Fruit fly (Drosophila melanogaster) whole organism, embryonic: ENCODE measurements around the gene miple2.

Source experiments
- ATbp ChIP-seq: fragments of 200-800 bp; sonication (Bioruptor generic); optimal IDR thresholded peaks from 2 replicates; lab custom pipeline; 2017; ENCODE audit warnings: missing biosample characterization, mild to moderate bottlenecking, missing genetic modification characterization, missing genetic modification reagents
- Asciz ChIP-seq: fragments of 200-800 bp; sonication (Bioruptor generic); optimal IDR thresholded peaks from 2 replicates; lab custom pipeline; 2017; ENCODE audit warnings: missing biosample characterization, mild to moderate bottlenecking, missing genetic modification characterization, missing genetic modification reagents
- CG10267 ChIP-seq: fragments of 200-800 bp; sonication (Bioruptor generic); optimal IDR thresholded peaks from 2 replicates; lab custom pipeline; 2018; ENCODE audit warnings: missing biosample characterization, mild to moderate bottlenecking, missing genetic modification characterization, moderate library complexity
- CG12219 ChIP-seq: fragments of 200-800 bp; sonication (Bioruptor generic); optimal IDR thresholded peaks from 3 replicates; lab custom pipeline; 2018; ENCODE audit warnings: missing biosample characterization, mild to moderate bottlenecking, missing genetic modification characterization
- CG13775 ChIP-seq: fragments of 200-800 bp; sonication (Bioruptor generic); optimal IDR thresholded peaks from 3 replicates; lab custom pipeline; 2017; ENCODE audit warnings: missing biosample characterization, mild to moderate bottlenecking, missing genetic modification characterization
- CG14014 ChIP-seq: fragments of 200-800 bp; sonication (Bioruptor generic); IDR thresholded peaks from 2 replicates; pipeline ENCODE4 v1.3.6; 2022; ENCODE audit warnings: missing biosample characterization, missing genetic modification characterization
- CG14667 ChIP-seq: fragments of 200-800 bp; sonication (Bioruptor generic); IDR thresholded peaks from 2 replicates; pipeline ENCODE4 v1.3.6; 2022; ENCODE audit warnings: missing biosample characterization, missing genetic modification characterization
- CG14710 ChIP-seq: fragments of 200-800 bp; sonication (Bioruptor generic); optimal IDR thresholded peaks from 3 replicates; lab custom pipeline; 2019; ENCODE audit warnings: missing biosample characterization, mild to moderate bottlenecking, missing genetic modification characterization, moderate library complexity
- CG14860 ChIP-seq: fragments of 200-800 bp; sonication (Bioruptor generic); IDR thresholded peaks from 3 replicates; pipeline ENCODE4 v1.3.6; 2022; ENCODE audit warnings: missing biosample characterization, missing genetic modification characterization; ENCODE audit not compliant: partially characterized antibody
- CG15011 ChIP-seq: fragments of 200-800 bp; sonication (Bioruptor generic); optimal IDR thresholded peaks from 3 replicates; lab custom pipeline; 2018; ENCODE audit warnings: missing biosample characterization, mild to moderate bottlenecking, missing genetic modification characterization
- CG1529 ChIP-seq: fragments of 200-800 bp; sonication (Bioruptor generic); optimal IDR thresholded peaks from 3 replicates; lab custom pipeline; 2018; ENCODE audit warnings: missing biosample characterization, missing genetic modification characterization
- CG17186 ChIP-seq: fragments of 200-800 bp; sonication (Bioruptor generic); optimal IDR thresholded peaks from 3 replicates; lab custom pipeline; 2017; ENCODE audit warnings: missing biosample characterization, missing genetic modification reagents, missing genetic modification characterization
- CG17328 ChIP-seq: fragments of 200-800 bp; sonication (Bioruptor generic); IDR thresholded peaks from 2 replicates; pipeline ENCODE4 v1.3.6; 2022; ENCODE audit warnings: missing biosample characterization, missing genetic modification characterization
- CG2202 ChIP-seq: fragments of 200-800 bp; sonication (Bioruptor generic); optimal IDR thresholded peaks from 2 replicates; lab custom pipeline; 2018; ENCODE audit warnings: missing biosample characterization, mild to moderate bottlenecking, missing genetic modification characterization
- CG2678 ChIP-seq: fragments of 200-800 bp; sonication (Bioruptor generic); optimal IDR thresholded peaks from 3 replicates; lab custom pipeline; 2019; ENCODE audit warnings: missing biosample characterization, mild to moderate bottlenecking, missing genetic modification characterization, moderate library complexity
- CG31224 ChIP-seq: fragments of 200-800 bp; sonication (Bioruptor generic); IDR thresholded peaks from 2 replicates; pipeline ENCODE4 v1.3.6; 2022; ENCODE audit warnings: missing biosample characterization, missing genetic modification characterization
- CG31441 ChIP-seq: fragments of 200-800 bp; sonication (Bioruptor generic); IDR thresholded peaks from 2 replicates; pipeline ENCODE4 v1.3.6; 2022; ENCODE audit warnings: missing biosample characterization, missing genetic modification characterization
- CG4404 ChIP-seq: fragments of 200-800 bp; sonication (Bioruptor generic); IDR thresholded peaks from 2 replicates; pipeline ENCODE4 v1.3.6; 2022; ENCODE audit warnings: missing biosample characterization, missing genetic modification characterization
- CG7271 ChIP-seq: fragments of 200-800 bp; sonication (Bioruptor generic); optimal IDR thresholded peaks from 2 replicates; lab custom pipeline; 2018; ENCODE audit warnings: missing biosample characterization, mild to moderate bottlenecking, missing genetic modification characterization, moderate library complexity
- CG7987 ChIP-seq: fragments of 200-800 bp; sonication (Bioruptor generic); optimal IDR thresholded peaks from 2 replicates; lab custom pipeline; 2018; ENCODE audit warnings: missing biosample characterization, mild to moderate bottlenecking, missing genetic modification characterization, moderate library complexity
- CG8765 ChIP-seq: fragments of 200-800 bp; sonication (Bioruptor generic); IDR thresholded peaks from 2 replicates; pipeline ENCODE4 v1.3.6; 2022; ENCODE audit warnings: missing biosample characterization, missing genetic modification characterization
- CG9876 ChIP-seq: fragments of 200-800 bp; sonication (Bioruptor generic); optimal IDR thresholded peaks from 2 replicates; lab custom pipeline; 2016; ENCODE audit warnings: missing biosample characterization, missing genetic modification characterization
- D ChIP-seq, 2 experiments: fragments of 200-800 bp in 1 of 2; fragments of >200 bp in 1 of 2; sonication (Bioruptor generic) in 1 of 2; optimal IDR thresholded peaks; 2 replicates in 1 of 2; 3 replicates in 1 of 2; lab custom pipeline; 2017; ENCODE audit warnings: mild to moderate bottlenecking in 1 of 2, missing biosample characterization in 1 of 2, missing genetic modification characterization in 1 of 2, missing genetic modification reagents in 1 of 2
- Dip2 ChIP-seq: fragments of 200-800 bp; sonication (Bioruptor generic); IDR thresholded peaks from 2 replicates; pipeline ENCODE4 v1.3.6; 2022; ENCODE audit warnings: missing biosample characterization, missing genetic modification characterization
- Dp ChIP-seq: fragments of 200-800 bp; sonication (Bioruptor generic); optimal IDR thresholded peaks from 2 replicates; lab custom pipeline; 2018; ENCODE audit warnings: missing biosample characterization, mild to moderate bottlenecking, missing genetic modification characterization, moderate library complexity
- Hand ChIP-seq: fragments of 200-800 bp; sonication (Bioruptor generic); optimal IDR thresholded peaks from 2 replicates; lab custom pipeline; 2017; ENCODE audit warnings: mild to moderate bottlenecking, missing biosample characterization, missing genetic modification reagents, missing genetic modification characterization
- Oaz ChIP-seq: fragments of 200-800 bp; sonication (Bioruptor generic); IDR thresholded peaks from 2 replicates; pipeline ENCODE4 v1.3.6; 2022; ENCODE audit warnings: missing biosample characterization, missing genetic modification characterization
- Oli ChIP-seq: fragments of 200-800 bp; sonication (Bioruptor generic); optimal IDR thresholded peaks from 2 replicates; lab custom pipeline; 2018; ENCODE audit warnings: missing biosample characterization, mild to moderate bottlenecking, missing genetic modification characterization, moderate library complexity
- Side ChIP-seq: fragments of 200-800 bp; sonication (Bioruptor generic); optimal IDR thresholded peaks from 2 replicates; lab custom pipeline; 2016; ENCODE audit warnings: missing biosample characterization, missing genetic modification characterization
- Spps ChIP-seq: fragments of 200-800 bp; sonication (Bioruptor generic); optimal IDR thresholded peaks from 2 replicates; lab custom pipeline; 2018; ENCODE audit warnings: missing biosample characterization, mild to moderate bottlenecking, missing genetic modification characterization
- Ssrp ChIP-seq: fragments of 200-800 bp; sonication (Bioruptor generic); optimal IDR thresholded peaks from 2 replicates; lab custom pipeline; 2018; ENCODE audit warnings: missing biosample characterization, mild to moderate bottlenecking, missing genetic modification characterization, moderate library complexity
- Taf1 ChIP-seq: fragments of 200-800 bp; sonication (Bioruptor generic); IDR thresholded peaks from 2 replicates; pipeline ENCODE4 v1.3.6; 2022; ENCODE audit warnings: missing biosample characterization, missing genetic modification characterization
- Vsx1 ChIP-seq: fragments of 200-800 bp; sonication (Bioruptor generic); optimal IDR thresholded peaks from 2 replicates; lab custom pipeline; 2017; ENCODE audit warnings: missing biosample characterization, mild to moderate bottlenecking, missing genetic modification characterization, missing genetic modification reagents
- amos ChIP-seq: fragments of 200-800 bp; sonication (Bioruptor generic); IDR thresholded peaks from 2 replicates; pipeline ENCODE4 v1.3.6; 2022; ENCODE audit warnings: missing biosample characterization, missing genetic modification characterization; ENCODE audit not compliant: partially characterized antibody
- bcd ChIP-seq: fragments of 200-800 bp; sonication (Bioruptor generic); optimal IDR thresholded peaks from 2 replicates; lab custom pipeline; 2017; ENCODE audit warnings: missing biosample characterization, mild to moderate bottlenecking, missing genetic modification characterization
- dm ChIP-seq: fragments of 200-800 bp; sonication (Bioruptor generic); optimal IDR thresholded peaks from 3 replicates; lab custom pipeline; 2016; ENCODE audit warnings: missing biosample characterization, missing genetic modification characterization
- esg ChIP-seq: fragments of 200-800 bp; sonication (Bioruptor generic); conservative IDR thresholded peaks from 2 replicates; pipeline ENCODE4 v1.3.6; 2022; ENCODE audit warnings: missing biosample characterization, missing genetic modification characterization
- ftz-f1 ChIP-seq: fragments of 200-800 bp; sonication (Bioruptor generic); optimal IDR thresholded peaks from 2 replicates; lab custom pipeline; 2016; ENCODE audit warnings: missing biosample characterization, missing genetic modification characterization
- gsb ChIP-seq: fragments of 200-800 bp; sonication (Bioruptor generic); IDR thresholded peaks from 2 replicates; pipeline ENCODE4 v1.3.6; 2022; ENCODE audit warnings: missing biosample characterization, missing genetic modification characterization
- ham ChIP-seq: fragments of 200-800 bp; sonication (Bioruptor generic); IDR thresholded peaks from 2 replicates; pipeline ENCODE4 v1.3.6; 2022; ENCODE audit warnings: missing biosample characterization, missing genetic modification characterization
- jumu ChIP-seq: fragments of 200-800 bp; sonication (Bioruptor generic); optimal IDR thresholded peaks from 3 replicates; lab custom pipeline; 2016; ENCODE audit warnings: missing biosample characterization, missing genetic modification characterization
- pb ChIP-seq: fragments of 200-800 bp; sonication (Bioruptor generic); optimal IDR thresholded peaks from 3 replicates; lab custom pipeline; 2016; ENCODE audit warnings: missing biosample characterization, missing genetic modification characterization
- run ChIP-seq: fragments of 200-800 bp; sonication (Bioruptor generic); optimal IDR thresholded peaks from 3 replicates; lab custom pipeline; 2018; ENCODE audit warnings: missing biosample characterization, mild to moderate bottlenecking, missing genetic modification characterization
- stc ChIP-seq: fragments of 200-800 bp; sonication (Bioruptor generic); IDR thresholded peaks from 2 replicates; pipeline ENCODE4 v1.3.6; 2022; ENCODE audit warnings: missing biosample characterization, missing genetic modification characterization
- vnd ChIP-seq: fragments of 200-800 bp; sonication (Bioruptor generic); IDR thresholded peaks from 3 replicates; pipeline ENCODE4 v1.3.6; 2022; ENCODE audit warnings: missing biosample characterization, missing genetic modification characterization; ENCODE audit not compliant: partially characterized antibody
- z ChIP-seq: fragments of 200-800 bp; sonication (Bioruptor generic); IDR thresholded peaks from 3 replicates; pipeline ENCODE4 v1.3.6; 2022; ENCODE audit warnings: missing biosample characterization, missing genetic modification characterization
- zen2 ChIP-seq: fragments of 200-800 bp; sonication (Bioruptor generic); IDR thresholded peaks from 3 replicates; pipeline ENCODE4 v1.3.6; 2022; ENCODE audit warnings: missing biosample characterization, missing genetic modification characterization; ENCODE audit not compliant: partially characterized antibody
- zf30C ChIP-seq: fragments of 200-800 bp; sonication (Bioruptor generic); optimal IDR thresholded peaks from 3 replicates; lab custom pipeline; 2018; ENCODE audit warnings: missing biosample characterization, mild to moderate bottlenecking, missing genetic modification characterization

Gene miple2

dm6 chr3L:257618-258475 is 13.2 kb upstream of the miple2 start, which contains the start of the genes DIP2 and wac (continued):
- TF ChIP-seq CG7271 (tag; lab: Kevin White, UChicago) (no peak), CG2678 (tag; lab: Kevin White, UChicago) (no peak), Oli (tag; lab: Kevin White, UChicago) (no peak), CG15011 (no peak), z (no peak), CG14667 (GFP tag; lab: Robert Waterston, UW) (no peak), CG17328 (peak; percentile 68), Dip2 (GFP tag; lab: Robert Waterston, UW) (no peak), CG10267 (tag; lab: Kevin White, UChicago) (peak; percentile 79), CG7987 (GFP tag; lab: Kevin White, UChicago) (peak; percentile 75), CG31441 (GFP tag; lab: Robert Waterston, UW) (no peak; the same call in 1 of the 2 replicates), zen2 (GFP tag; lab: Robert Waterston, UW) (peak; percentile 86), D (optimal IDR thresholded peaks at IDR 0.05; lab: Kevin White, UChicago) (no peak), D (GFP tag; optimal IDR thresholded peaks at IDR 0.05; lab: Kevin White, UChicago) (peak; percentile 59), ham (GFP tag; lab: Robert Waterston, UW) (peak; percentile 14; the same call in 1 of the 2 replicates), CG14014 (GFP tag; lab: Robert Waterston, UW) (peak; percentile 71), Side (GFP tag; lab: Kevin White, UChicago) (peak; percentile 78), stc (peak; percentile 45), jumu (GFP tag; lab: Kevin White, UChicago) (peak; percentile 93), CG4404 (GFP tag; lab: Robert Waterston, UW) (peak; percentile 49), CG1529 (GFP tag; lab: Kevin White, UChicago) (no peak), CG8765 (0 out of 2 replicates have a peak, but pooled peaks have one; percentile 12), CG14710 (tag; lab: Kevin White, UChicago) (peak; percentile 89), zf30C (GFP tag; lab: Kevin White, UChicago) (no peak), Spps (tag; lab: Kevin White, UChicago) (peak; percentile 13), Taf1 (peak; percentile 20; the same call in 1 of the 2 replicates), CG31224 (peak; percentile 55), Hand (GFP tag; lab: Kevin White, UChicago) (no peak), dm (GFP tag; lab: Kevin White, UChicago) (peak; percentile 89), pb (GFP tag; lab: Kevin White, UChicago) (peak; percentile 53), Asciz (GFP tag; lab: Kevin White, UChicago) (no peak), gsb (GFP tag; lab: Robert Waterston, UW) (no peak), amos (GFP tag; lab: Robert Waterston, UW) (peak; percentile 90), Vsx1 (GFP tag; lab: Kevin White, UChicago) (no peak), vnd (GFP tag; lab: Robert Waterston, UW) (peak; percentile 84), run (tag; lab: Kevin White, UChicago) (no peak), CG13775 (GFP tag; lab: Kevin White, UChicago) (peak; percentile 72), bcd (GFP tag; lab: Kevin White, UChicago) (peak; percentile 82), CG2202 (tag; lab: Kevin White, UChicago) (no peak), CG17186 (GFP tag; lab: Kevin White, UChicago) (peak; percentile 84), CG14860 (GFP tag; lab: Robert Waterston, UW) (peak; percentile 76), CG9876 (GFP tag; lab: Kevin White, UChicago) (peak; percentile 75), ATbp (GFP tag; lab: Kevin White, UChicago) (peak; percentile 4), CG12219 (peak; percentile 21), ftz-f1 (peak; percentile 26), Oaz (peak; percentile 50), Dp (GFP tag; lab: Kevin White, UChicago) (peak; percentile 77), esg (peak; percentile 45; the same call in 1 of the 2 replicates), Ssrp (peak; percentile 16)
